Fruit fly (Drosophila melanogaster): Measurements from ENCODE around the gene CrebA.

CrebA gene

DNA sequence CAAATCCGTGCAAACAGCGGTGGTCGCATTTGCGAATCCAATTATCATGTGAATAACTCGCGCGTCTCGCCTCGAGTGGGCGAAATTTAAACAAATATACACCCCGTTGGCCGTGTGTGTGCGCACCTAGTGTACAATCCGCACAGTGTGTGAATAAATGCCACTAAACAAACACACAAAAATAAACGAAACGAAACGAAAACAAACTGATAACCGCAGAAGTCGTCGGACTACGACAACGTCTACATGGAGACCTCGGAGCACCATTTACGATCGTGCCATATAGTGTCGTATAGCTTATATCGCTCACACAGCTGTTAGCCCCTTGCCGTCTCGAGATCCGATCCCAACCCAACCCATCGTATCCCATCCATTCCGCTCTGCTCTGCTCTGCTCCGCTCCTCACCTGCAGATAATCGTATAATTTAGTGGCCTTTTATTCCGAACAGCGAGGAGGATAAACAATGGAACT, 31.3 kb downstream of the CrebA start (continued):
- no peak for TF ChIP-seq sc (optimal IDR thresholded peaks at IDR 0.05)
- TF ChIP-seq sc (GFP tag; optimal IDR thresholded peaks at IDR 0.05), result no peak
- TF ChIP-seq zfh2 (GFP tag; optimal IDR thresholded peaks at IDR 0.05), result no peak
- TF ChIP-seq CG17912 (GFP tag; optimal IDR thresholded peaks at IDR 0.05), result peak; percentile 83
- TF ChIP-seq slou (GFP tag; optimal IDR thresholded peaks at IDR 0.05), result no peak
- 0 out of 2 replicates have a peak, but pooled peaks have one; percentile 17 for TF ChIP-seq stc (GFP tag; IDR thresholded peaks at IDR 0.05)
- no peak for TF ChIP-seq esg (GFP tag; conservative IDR thresholded peaks at IDR 0.05)
- no peak for TF ChIP-seq ems (GFP tag; optimal IDR thresholded peaks at IDR 0.05)
- peak; percentile 67 for TF ChIP-seq MTF-1 (GFP tag; optimal IDR thresholded peaks at IDR 0.05; ENCODE audit: borderline replicate concordance)
- no peak for TF ChIP-seq pita (GFP tag; optimal IDR thresholded peaks at IDR 0.05)
- no peak for TF ChIP-seq nom (GFP tag; optimal IDR thresholded peaks at IDR 0.05)
- peak; percentile 51 for TF ChIP-seq CG12744 (GFP tag; optimal IDR thresholded peaks at IDR 0.05)
- TF ChIP-seq Bteb2 (GFP tag; optimal IDR thresholded peaks at IDR 0.05), result peak; percentile 8
- peak; percentile 78 for TF ChIP-seq CG11695 (GFP tag; IDR thresholded peaks at IDR 0.05)
- no peak for TF ChIP-seq Vsx1 (GFP tag; optimal IDR thresholded peaks at IDR 0.05)
- no peak; the same call in 2 of the 3 replicates for TF ChIP-seq CG17361 (GFP tag; IDR thresholded peaks at IDR 0.05)
- TF ChIP-seq Hand (GFP tag; optimal IDR thresholded peaks at IDR 0.05), result peak; percentile 76
- no peak for TF ChIP-seq CG9932 (GFP tag; IDR thresholded peaks at IDR 0.05)
- no peak for TF ChIP-seq Ada2b (GFP tag; IDR thresholded peaks at IDR 0.05)
- TF ChIP-seq ab (GFP tag; optimal IDR thresholded peaks at IDR 0.05), result peak; percentile 8
- TF ChIP-seq row (GFP tag; IDR thresholded peaks at IDR 0.05), result no peak
- no peak for TF ChIP-seq tup (GFP tag; optimal IDR thresholded peaks at IDR 0.05)
- no peak for TF ChIP-seq CG11560 (tag; IDR thresholded peaks at IDR 0.05)
- TF ChIP-seq CG4854 (GFP tag; optimal IDR thresholded peaks at IDR 0.05), result peak; percentile 63
- no peak for TF ChIP-seq Bgb (GFP tag; IDR thresholded peaks at IDR 0.05; ENCODE audit: partially characterized antibody)
- TF ChIP-seq prd (optimal IDR thresholded peaks at IDR 0.05), result no peak
- peak; percentile 19; the same call in 1 of the 3 replicates for TF ChIP-seq prd (GFP tag; IDR thresholded peaks at IDR 0.05)
- TF ChIP-seq CG7963 (GFP tag; IDR thresholded peaks at IDR 0.05; ENCODE audit: partially characterized antibody), result no peak
- TF ChIP-seq Oli (tag; optimal IDR thresholded peaks at IDR 0.05), result peak; percentile 51
- peak; percentile 51 for TF ChIP-seq CG2120 (GFP tag; optimal IDR thresholded peaks at IDR 0.05)
- TF ChIP-seq usp (GFP tag; optimal IDR thresholded peaks at IDR 0.05), result no peak
- TF ChIP-seq CG7372 (GFP tag; IDR thresholded peaks at IDR 0.05), result no peak
- TF ChIP-seq CG16813 (GFP tag; IDR thresholded peaks at IDR 0.05; ENCODE audit: partially characterized antibody), result no peak
- TF ChIP-seq amos (GFP tag; IDR thresholded peaks at IDR 0.05; ENCODE audit: partially characterized antibody), result no peak
- TF ChIP-seq caup (GFP tag; optimal IDR thresholded peaks at IDR 0.05; ENCODE audit: severe bottlenecking), result peak; percentile 91
- peak; percentile 87 for TF ChIP-seq CG6765 (GFP tag; optimal IDR thresholded peaks at IDR 0.05)
- TF ChIP-seq mam (GFP tag; optimal IDR thresholded peaks at IDR 0.05), result no peak
- TF ChIP-seq Hr78 (GFP tag; optimal IDR thresholded peaks at IDR 0.05), result no peak
- peak; percentile 21 for TF ChIP-seq CG17829 (tag; optimal IDR thresholded peaks at IDR 0.05)
- TF ChIP-seq Adf1 (GFP tag; IDR thresholded peaks at IDR 0.05), result peak; percentile 31; the same call in 1 of the 2 replicates
- TF ChIP-seq toy (GFP tag; IDR thresholded peaks at IDR 0.05), result no peak
- TF ChIP-seq CG4404 (GFP tag; IDR thresholded peaks at IDR 0.05), result no peak
- TF ChIP-seq CG33213 (GFP tag; optimal IDR thresholded peaks at IDR 0.05), result peak; percentile 67
- peak; percentile 74 for TF ChIP-seq cg (GFP tag; optimal IDR thresholded peaks at IDR 0.05)
- no peak for TF ChIP-seq HLH54F (GFP tag; optimal IDR thresholded peaks at IDR 0.05)
- no peak for TF ChIP-seq Nf-YB (GFP tag; optimal IDR thresholded peaks at IDR 0.05)
- TF ChIP-seq ara (GFP tag; IDR thresholded peaks at IDR 0.05), result peak; percentile 31; the same call in 1 of the 2 replicates
- no peak; the same call in 1 of the 2 replicates for TF ChIP-seq lmd (GFP tag; IDR thresholded peaks at IDR 0.05)
- TF ChIP-seq CG7556 (GFP tag; optimal IDR thresholded peaks at IDR 0.05), result peak; percentile 68
- TF ChIP-seq mirr (GFP tag; optimal IDR thresholded peaks at IDR 0.05), result peak; percentile 94
- peak; percentile 60 for TF ChIP-seq gro (GFP tag; optimal IDR thresholded peaks at IDR 0.05)

Data from whole organism, embryonic.